Worm (Caenorhabditis elegans) whole organism, midembryonic: ENCODE measurements around the gene C03A3.9.

Source experiments
- T22C8.4 ChIP-seq: fragments of 200-800 bp; sonication (Bioruptor generic); IDR thresholded peaks from 2 replicates; pipeline ENCODE4 v1.3.6; 2022; ENCODE audit warnings: missing genetic modification characterization, missing compliant biosample characterization
- cog-1 ChIP-seq: sonication (generic microtip); optimal IDR thresholded peaks from 2 replicates; lab custom pipeline; 2016; ENCODE audit warnings: missing genetic modification characterization, missing compliant biosample characterization
- flt-1 ChIP-seq: fragments of 200-800 bp; sonication (Bioruptor generic); IDR thresholded peaks from 2 replicates; pipeline ENCODE4 v1.3.6; 2022; ENCODE audit warnings: missing genetic modification characterization, missing compliant biosample characterization
- klf-2 ChIP-seq: fragments of 200-800 bp; sonication (Bioruptor generic); conservative IDR thresholded peaks from 2 replicates; pipeline ENCODE4 v1.3.6; 2022; ENCODE audit warnings: missing genetic modification reagents, missing genetic modification characterization, missing compliant biosample characterization
- ztf-29 ChIP-seq: fragments of 200-800 bp; sonication (Bioruptor generic); IDR thresholded peaks from 2 replicates; pipeline ENCODE4 v1.3.6; 2022; ENCODE audit warnings: missing genetic modification reagents, missing genetic modification characterization, missing compliant biosample characterization

DNA sequence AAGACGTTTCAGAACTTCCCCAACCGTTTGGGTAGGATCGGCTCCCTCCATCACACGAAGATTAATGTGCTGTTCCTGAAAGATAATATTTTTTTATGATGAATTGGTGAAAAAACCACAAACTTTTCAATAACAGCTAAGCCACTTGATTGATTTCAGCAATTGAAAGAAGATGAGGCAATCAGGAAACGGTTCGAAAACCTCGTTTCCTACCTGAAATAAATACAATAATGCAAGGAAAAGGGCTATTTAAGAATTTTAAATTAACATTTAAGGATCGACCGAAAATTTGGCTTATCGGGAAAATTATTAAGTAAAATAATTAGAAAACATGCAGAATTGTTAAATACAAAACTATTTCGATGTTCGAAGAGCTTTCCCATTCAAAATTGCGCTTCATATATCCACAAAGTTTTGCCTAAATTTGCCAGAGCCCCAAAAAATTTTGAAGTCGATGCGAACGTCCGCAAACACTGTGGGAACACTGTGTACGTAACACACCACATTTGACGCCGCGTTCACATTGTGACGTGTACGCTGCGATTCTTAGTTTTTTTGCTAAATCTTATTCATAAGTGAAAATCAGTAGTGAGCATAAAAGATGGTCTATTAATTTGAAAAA lies 44.1 kb upstream of the C03A3.9 start, which contains the start of gene C34F6.9:
- TF ChIP-seq cog-1 (tag; lab: Kevin White, UChicago) = no peak
- no peak for TF ChIP-seq ztf-29 (GFP tag; lab: Robert Waterston, UW)
- no peak for TF ChIP-seq T22C8.4 (GFP tag; lab: Robert Waterston, UW)
- TF ChIP-seq klf-2 (GFP tag; lab: Robert Waterston, UW) = no peak
- no peak for TF ChIP-seq flt-1 (GFP tag; lab: Robert Waterston, UW)
